Fruit fly (Drosophila melanogaster) whole organism, wandering third instar larva: ENCODE data around the gene lectin-21Ca.

Source experiments
- Abd-B ChIP-seq: fragments of >200 bp; optimal IDR thresholded peaks from 2 replicates; lab custom pipeline; 2017; ENCODE audit warnings: missing biosample characterization, missing genetic modification characterization
- Mio ChIP-seq: sonication (Bioruptor generic); optimal IDR thresholded peaks from 2 replicates; lab custom pipeline; 2016; ENCODE audit warnings: missing biosample characterization, missing genetic modification characterization
- N ChIP-seq: fragments of >200 bp; optimal IDR thresholded peaks from 2 replicates; lab custom pipeline; 2018; ENCODE audit warnings: missing biosample characterization, missing external identifiers, missing genetic modification characterization
- dmrt93B ChIP-seq: fragments of 200-800 bp; sonication (Bioruptor generic); optimal IDR thresholded peaks from 2 replicates; lab custom pipeline; 2018; ENCODE audit warnings: missing biosample characterization, mild to moderate bottlenecking, missing genetic modification characterization
- h ChIP-seq: fragments of 200-800 bp; sonication (Bioruptor generic); optimal IDR thresholded peaks from 3 replicates; lab custom pipeline; 2016; ENCODE audit warnings: missing biosample characterization, mild to moderate bottlenecking, missing genetic modification characterization
- sv ChIP-seq: fragments of 200-800 bp; sonication (Bioruptor generic); optimal IDR thresholded peaks from 3 replicates; lab custom pipeline; 2016; ENCODE audit warnings: missing biosample characterization, missing genetic modification characterization
- usp ChIP-seq: fragments of >200 bp; optimal IDR thresholded peaks from 2 replicates; lab custom pipeline; 2017; ENCODE audit warnings: missing biosample characterization, missing genetic modification characterization

- no peak for TF ChIP-seq Mio (GFP tag; lab: Kevin White, UChicago)
- TF ChIP-seq N (GFP tag; lab: Kevin White, UChicago), result no peak
- TF ChIP-seq sv (GFP tag; lab: Kevin White, UChicago), result no peak
- TF ChIP-seq h (GFP tag; lab: Kevin White, UChicago), result no peak
- no peak for TF ChIP-seq Abd-B (GFP tag; lab: Kevin White, UChicago)
- TF ChIP-seq usp, result no peak
- TF ChIP-seq dmrt93B (GFP tag; lab: Kevin White, UChicago), result no peak
Measured at dm6 chr2L:625352-625751, 935 bp downstream of the lectin-21Ca start, which contains the start of gene CG2839.
